Fruit fly (Drosophila melanogaster) Kc167 (cell line): ENCODE data around the gene CG5111.

Source experiments
- Sin3A ChIP-seq: fragments of >200 bp; optimal IDR thresholded peaks from 2 replicates; lab custom pipeline; 2018; ENCODE audit warnings: missing external identifiers
- psq ChIP-seq: fragments of >200 bp; optimal IDR thresholded peaks from 2 replicates; lab custom pipeline; 2017; ENCODE audit warnings: missing external identifiers

dm6 chr3R:25517521-25517920, 11.4 kb downstream of the CG5111 start:
- TF ChIP-seq psq (no peak), Sin3A (no peak)
